Worm (Caenorhabditis elegans): ENCODE data around the gene Y45G12B.2.
A peak's percentile ranks its signal among the peaks of the same experiment; 100 is the strongest.

Gene Y45G12B.2

DNA sequence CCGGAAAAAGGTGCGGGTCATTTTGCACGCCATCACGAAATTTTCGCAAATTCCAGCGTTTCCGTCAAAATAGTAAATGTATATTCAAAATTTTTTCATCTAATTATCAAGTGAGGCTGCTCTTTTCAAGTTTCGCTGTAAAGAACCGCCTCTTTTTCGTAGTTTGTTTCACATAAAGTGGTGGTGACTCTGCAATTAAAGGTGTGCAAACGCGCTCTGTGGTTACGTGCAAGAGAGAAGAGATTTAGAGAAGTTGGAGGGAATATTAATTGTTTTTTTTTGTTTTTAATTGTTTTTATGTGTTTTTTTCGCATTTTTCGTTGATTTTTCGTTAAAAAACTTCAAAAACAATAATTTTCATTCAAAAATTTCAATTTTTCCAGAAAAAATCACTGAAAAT lies 22.0 kb upstream of the Y45G12B.2 start, which contains the start of gene W02G9.3 (continued):
- TF ChIP-seq hlh-15 (tag; optimal IDR thresholded peaks at IDR 0.05) (no peak), ets-4 (tag; optimal IDR thresholded peaks at IDR 0.05) (peak; percentile 39), dve-1 (tag; optimal IDR thresholded peaks at IDR 0.05) (no peak), mec-3 (tag; optimal IDR thresholded peaks at IDR 0.05; ENCODE audit: borderline replicate concordance) (no peak), che-1 (tag; optimal IDR thresholded peaks at IDR 0.05) (no peak), K02D7.2 (tag; optimal IDR thresholded peaks at IDR 0.05) (no peak), pha-4 (tag; optimal IDR thresholded peaks at IDR 0.05) (no peak), lim-6 (tag; optimal IDR thresholded peaks at IDR 0.05) (no peak), sdc-2 (tag; optimal IDR thresholded peaks at IDR 0.05) (no peak), ceh-24 (tag; optimal IDR thresholded peaks at IDR 0.05) (no peak), sox-2 (GFP tag; IDR thresholded peaks at IDR 0.05) (no peak), C38D4.7 (GFP tag; optimal IDR thresholded peaks at IDR 0.05) (no peak), ceh-31 (tag; optimal IDR thresholded peaks at IDR 0.05) (peak; percentile 80), fkh-10 (GFP tag; optimal IDR thresholded peaks at IDR 0.05) (no peak), fkh-6 (tag; optimal IDR thresholded peaks at IDR 0.05) (no peak), Y22D7AL.16 (tag; optimal IDR thresholded peaks at IDR 0.05) (no peak), pag-3 (tag; optimal IDR thresholded peaks at IDR 0.05; ENCODE audit: borderline replicate concordance) (no peak), nhr-11 (tag; optimal IDR thresholded peaks at IDR 0.05) (no peak), madf-2 (tag; optimal IDR thresholded peaks at IDR 0.05) (no peak), unc-55 (GFP tag; optimal IDR thresholded peaks at IDR 0.05) (peak; percentile 13), ceh-9 (tag; optimal IDR thresholded peaks at IDR 0.05) (no peak), ceh-19 (GFP tag; optimal IDR thresholded peaks at IDR 0.05) (no peak), eyg-1 (tag; optimal IDR thresholded peaks at IDR 0.05) (no peak), hlh-8 (tag; optimal IDR thresholded peaks at IDR 0.05) (no peak), ttx-3 (tag; optimal IDR thresholded peaks at IDR 0.05) (peak; percentile 51), C08G9.2 (tag; optimal IDR thresholded peaks at IDR 0.05) (no peak), ceh-14 (tag; optimal IDR thresholded peaks at IDR 0.05) (peak; percentile 92), nfya-1 (tag; optimal IDR thresholded peaks at IDR 0.05) (peak; percentile 48), unc-42 (tag; optimal IDR thresholded peaks at IDR 0.05) (peak; percentile 85)

DNA sequence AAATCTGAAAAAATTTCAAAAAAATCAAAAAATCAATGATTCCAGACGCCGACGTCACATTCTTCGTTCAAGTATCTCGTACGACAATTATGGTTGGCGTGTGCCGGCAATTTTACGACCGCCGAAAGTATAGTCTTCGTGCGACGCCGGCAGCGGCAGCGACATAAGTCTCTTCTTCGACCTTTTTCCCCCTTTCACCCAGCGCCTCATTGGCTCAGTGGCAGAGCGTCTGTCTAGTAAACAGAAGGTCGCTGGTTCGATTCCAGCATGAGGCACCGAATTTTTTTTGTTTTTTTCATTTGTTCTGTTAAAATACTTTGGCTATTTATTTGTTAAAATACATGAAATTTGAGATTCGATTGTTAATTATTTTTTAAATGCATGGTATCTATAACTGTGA lies 20.8 kb upstream of the Y45G12B.2 start:
- TF ChIP-seq ceh-6 (GFP tag; optimal IDR thresholded peaks at IDR 0.05), result peak; percentile 26
- peak; percentile 23 for TF ChIP-seq ceh-2 (tag; optimal IDR thresholded peaks at IDR 0.05)
- peak; percentile 17 for TF ChIP-seq pat-9 (tag; optimal IDR thresholded peaks at IDR 0.05)
- TF ChIP-seq hlh-6 (tag; optimal IDR thresholded peaks at IDR 0.05), result peak; percentile 45
- peak; percentile 58 for TF ChIP-seq K09A11.1 (tag; optimal IDR thresholded peaks at IDR 0.05; ENCODE audit: insufficient read depth)
- TF ChIP-seq ceh-19 (GFP tag; optimal IDR thresholded peaks at IDR 0.05), result peak; percentile 38
- TF ChIP-seq ztf-16 (tag; optimal IDR thresholded peaks at IDR 0.05), result peak; percentile 5
- no peak for TF ChIP-seq ama-1 (optimal IDR thresholded peaks at IDR 0.05)
- TF ChIP-seq C38D4.7 (GFP tag; optimal IDR thresholded peaks at IDR 0.05), result peak; percentile 61
- TF ChIP-seq sox-2 (GFP tag; IDR thresholded peaks at IDR 0.05), result no peak; the same call in 1 of the 2 replicates
- peak; percentile 41 for TF ChIP-seq C08G9.2 (tag; optimal IDR thresholded peaks at IDR 0.05)
- peak; percentile 7 for TF ChIP-seq ceh-18 (tag; optimal IDR thresholded peaks at IDR 0.05)
- peak; percentile 11 for TF ChIP-seq tbx-2 (tag; optimal IDR thresholded peaks at IDR 0.05)
- TF ChIP-seq sdc-2 (tag; optimal IDR thresholded peaks at IDR 0.05), result peak; percentile 58
- TF ChIP-seq ceh-48 (tag; optimal IDR thresholded peaks at IDR 0.05), result peak; percentile 37
- TF ChIP-seq unc-42 (tag; optimal IDR thresholded peaks at IDR 0.05), result no peak
- TF ChIP-seq ttx-3 (tag; optimal IDR thresholded peaks at IDR 0.05), result peak; percentile 49
- TF ChIP-seq ets-4 (tag; optimal IDR thresholded peaks at IDR 0.05), result no peak
- peak; percentile 15 for TF ChIP-seq ceh-31 (tag; optimal IDR thresholded peaks at IDR 0.05)
- TF ChIP-seq gmeb-2 (tag; optimal IDR thresholded peaks at IDR 0.05), result peak; percentile 69
- no peak for TF ChIP-seq hlh-15 (tag; optimal IDR thresholded peaks at IDR 0.05)
- TF ChIP-seq nfya-1 (tag; optimal IDR thresholded peaks at IDR 0.05), result peak; percentile 60
- peak; percentile 49 for TF ChIP-seq ceh-34 (tag; optimal IDR thresholded peaks at IDR 0.05)
- peak; percentile 41 for TF ChIP-seq ahr-1 (tag; optimal IDR thresholded peaks at IDR 0.05)
- no peak for TF ChIP-seq zip-5 (tag; optimal IDR thresholded peaks at IDR 0.05)
- no peak for TF ChIP-seq unc-3 (GFP tag; conservative IDR thresholded peaks at IDR 0.05)
- peak; percentile 23 for TF ChIP-seq unc-3 (tag; optimal IDR thresholded peaks at IDR 0.05)
- peak; percentile 48 for TF ChIP-seq T23F11.4 (GFP tag; optimal IDR thresholded peaks at IDR 0.05)
- peak; percentile 39 for TF ChIP-seq ref-2 (tag; optimal IDR thresholded peaks at IDR 0.05)
- peak; percentile 27 for TF ChIP-seq lin-11 (tag; optimal IDR thresholded peaks at IDR 0.05)
- TF ChIP-seq elt-2 (tag; optimal IDR thresholded peaks at IDR 0.05), result peak; percentile 62
- TF ChIP-seq ceh-9 (tag; optimal IDR thresholded peaks at IDR 0.05), result no peak
- TF ChIP-seq nhr-232 (tag; optimal IDR thresholded peaks at IDR 0.05), result peak; percentile 73
- TF ChIP-seq pax-1 (tag; optimal IDR thresholded peaks at IDR 0.05), result no peak
- peak; percentile 35 for TF ChIP-seq unc-86 (tag; optimal IDR thresholded peaks at IDR 0.05)
